Worm (Caenorhabditis elegans) whole organism, midembryonic: Measurements from ENCODE around the gene F57G9.3.

Experiments
- T22C8.4 ChIP-seq: fragments of 200-800 bp; sonication (Bioruptor generic); IDR thresholded peaks from 2 replicates; pipeline ENCODE4 v1.3.6; 2022; ENCODE audit warnings: missing genetic modification characterization, missing compliant biosample characterization
- flt-1 ChIP-seq: fragments of 200-800 bp; sonication (Bioruptor generic); IDR thresholded peaks from 2 replicates; pipeline ENCODE4 v1.3.6; 2022; ENCODE audit warnings: missing genetic modification characterization, missing compliant biosample characterization
- med-1 ChIP-seq: sonication (generic microtip); optimal IDR thresholded peaks from 2 replicates; lab custom pipeline; 2017; ENCODE audit warnings: missing genetic modification characterization, mild to moderate bottlenecking, missing compliant biosample characterization, antibody characterized with exemption, missing genetic modification reagents; ENCODE audit not compliant: insufficient read depth

DNA sequence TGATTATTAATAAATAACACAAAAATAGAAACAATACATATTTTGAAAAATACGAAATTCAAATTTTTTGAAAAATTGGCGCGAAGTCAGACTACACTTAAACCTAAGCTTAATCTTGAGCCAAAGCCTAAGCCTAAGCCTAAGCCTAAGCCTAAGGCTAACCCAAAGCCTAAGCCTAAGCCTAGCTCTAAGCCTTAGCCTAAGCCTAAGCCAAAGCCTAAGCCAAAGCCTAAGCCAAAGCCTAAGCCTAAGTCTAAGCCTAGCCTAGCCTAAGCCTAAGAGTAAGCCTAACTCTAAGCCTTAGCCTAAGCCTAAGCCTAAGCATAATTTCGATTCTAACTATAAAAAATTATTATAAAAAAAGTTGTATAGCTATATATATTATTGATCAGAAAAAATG, 29.1 kb downstream of the F57G9.3 start:
- TF ChIP-seq flt-1 (GFP tag; lab: Robert Waterston, UW) (no peak), med-1 (GFP tag; lab: Kevin White, UChicago) (no peak), T22C8.4 (GFP tag; lab: Robert Waterston, UW) (no peak)
